Fruit fly (Drosophila melanogaster) whole organism, embryonic: Measurements from ENCODE around the gene CG3348.

Experiments used
- CG11504 ChIP-seq: fragments of 200-800 bp; sonication (Bioruptor generic); optimal IDR thresholded peaks from 3 replicates; lab custom pipeline; 2019; ENCODE audit warnings: missing biosample characterization, mild to moderate bottlenecking, missing genetic modification characterization, moderate library complexity
- CG11696 ChIP-seq: fragments of 200-800 bp; sonication (Bioruptor generic); IDR thresholded peaks from 2 replicates; pipeline ENCODE4 v1.3.6; 2022; ENCODE audit warnings: missing biosample characterization, missing genetic modification characterization
- CG12659 ChIP-seq: fragments of 200-800 bp; sonication (Bioruptor generic); optimal IDR thresholded peaks from 3 replicates; lab custom pipeline; 2017; ENCODE audit warnings: mild to moderate bottlenecking, missing biosample characterization, missing genetic modification reagents, missing genetic modification characterization
- CG14667 ChIP-seq: fragments of 200-800 bp; sonication (Bioruptor generic); IDR thresholded peaks from 2 replicates; pipeline ENCODE4 v1.3.6; 2022; ENCODE audit warnings: missing biosample characterization, missing genetic modification characterization
- CG15011 ChIP-seq: fragments of 200-800 bp; sonication (Bioruptor generic); optimal IDR thresholded peaks from 3 replicates; lab custom pipeline; 2018; ENCODE audit warnings: missing biosample characterization, mild to moderate bottlenecking, missing genetic modification characterization
- CG16815 ChIP-seq: fragments of 200-800 bp; sonication (Bioruptor generic); optimal IDR thresholded peaks from 3 replicates; lab custom pipeline; 2017; ENCODE audit warnings: missing biosample characterization, mild to moderate bottlenecking, missing genetic modification characterization
- CG2678 ChIP-seq: fragments of 200-800 bp; sonication (Bioruptor generic); optimal IDR thresholded peaks from 3 replicates; lab custom pipeline; 2019; ENCODE audit warnings: missing biosample characterization, mild to moderate bottlenecking, missing genetic modification characterization, moderate library complexity
- CG2712 ChIP-seq: fragments of 200-800 bp; optimal IDR thresholded peaks from 3 replicates; lab custom pipeline; 2019; ENCODE audit warnings: missing biosample characterization, mild to moderate bottlenecking, missing genetic modification characterization, moderate library complexity
- CG30020 ChIP-seq: fragments of 200-800 bp; optimal IDR thresholded peaks from 2 replicates; lab custom pipeline; 2019; ENCODE audit warnings: missing biosample characterization, mild to moderate bottlenecking, missing genetic modification characterization, moderate library complexity
- CG30431 ChIP-seq: fragments of 200-800 bp; sonication (Bioruptor generic); optimal IDR thresholded peaks from 2 replicates; lab custom pipeline; 2017; ENCODE audit warnings: missing biosample characterization, missing genetic modification characterization
- CG32532 ChIP-seq: fragments of 200-800 bp; sonication (Bioruptor generic); IDR thresholded peaks from 2 replicates; pipeline ENCODE4 v1.3.6; 2022; ENCODE audit warnings: missing biosample characterization, missing genetic modification characterization
- CG4820 ChIP-seq: fragments of 200-800 bp; sonication (Bioruptor generic); optimal IDR thresholded peaks from 3 replicates; lab custom pipeline; 2016; ENCODE audit warnings: missing biosample characterization, missing genetic modification characterization
- CG4854 ChIP-seq: fragments of 200-800 bp; sonication (Bioruptor generic); optimal IDR thresholded peaks from 2 replicates; lab custom pipeline; 2016; ENCODE audit warnings: missing biosample characterization, missing genetic modification characterization, inconsistent platforms
- CG6272 ChIP-seq: fragments of 200-800 bp; sonication (Bioruptor generic); IDR thresholded peaks from 2 replicates; pipeline ENCODE4 v1.3.6; 2022; ENCODE audit warnings: missing biosample characterization, missing genetic modification characterization
- CG8281 ChIP-seq: fragments of 200-800 bp; sonication (Bioruptor generic); optimal IDR thresholded peaks from 2 replicates; lab custom pipeline; 2018; ENCODE audit warnings: missing biosample characterization, mild to moderate bottlenecking, missing genetic modification characterization, moderate library complexity
- Dip3 ChIP-seq: fragments of 200-800 bp; sonication (Bioruptor generic); optimal IDR thresholded peaks from 3 replicates; lab custom pipeline; 2016; ENCODE audit warnings: missing biosample characterization, missing genetic modification characterization
- Doc2 ChIP-seq: fragments of 200-800 bp; sonication (Bioruptor generic); IDR thresholded peaks from 2 replicates; pipeline ENCODE4 v1.3.6; 2022; ENCODE audit warnings: missing biosample characterization, missing genetic modification characterization
- Eip74EF ChIP-seq, 2 experiments: fragments of 200-800 bp in 1 of 2; fragments of >200 bp in 1 of 2; sonication (Bioruptor generic) in 1 of 2; optimal IDR thresholded peaks; 2 replicates each; lab custom pipeline; 2017 to 2019; ENCODE audit warnings: missing biosample characterization in 2 of 2, missing genetic modification characterization in 2 of 2, mild to moderate bottlenecking in 1 of 2, moderate library complexity in 1 of 2
- Elba2 ChIP-seq: fragments of 200-800 bp; sonication (Bioruptor generic); optimal IDR thresholded peaks from 3 replicates; lab custom pipeline; 2016; ENCODE audit warnings: missing biosample characterization, missing genetic modification characterization
- GATAe ChIP-seq: fragments of 200-800 bp; sonication (Bioruptor generic); conservative IDR thresholded peaks from 2 replicates; pipeline ENCODE4 v1.3.6; 2022; ENCODE audit warnings: missing biosample characterization, missing genetic modification characterization
- HmgD ChIP-seq: fragments of 200-800 bp; sonication (Bioruptor generic); optimal IDR thresholded peaks from 3 replicates; lab custom pipeline; 2016; ENCODE audit warnings: missing biosample characterization, missing genetic modification characterization
- Hsf ChIP-seq: fragments of 200-800 bp; sonication (Bioruptor generic); optimal IDR thresholded peaks from 3 replicates; lab custom pipeline; 2016; ENCODE audit warnings: missing biosample characterization, missing genetic modification characterization
- Jarid2 ChIP-seq: fragments of 200-800 bp; sonication (Bioruptor generic); optimal IDR thresholded peaks from 3 replicates; lab custom pipeline; 2017; ENCODE audit warnings: mild to moderate bottlenecking, missing biosample characterization, missing genetic modification reagents, missing genetic modification characterization
- PHDP ChIP-seq: fragments of 200-800 bp; sonication (Bioruptor generic); optimal IDR thresholded peaks from 3 replicates; lab custom pipeline; 2018; ENCODE audit warnings: missing biosample characterization, mild to moderate bottlenecking, missing genetic modification characterization, moderate library complexity
- Spps ChIP-seq: fragments of 200-800 bp; sonication (Bioruptor generic); optimal IDR thresholded peaks from 2 replicates; lab custom pipeline; 2018; ENCODE audit warnings: missing biosample characterization, mild to moderate bottlenecking, missing genetic modification characterization
- TFAM ChIP-seq: fragments of 200-800 bp; sonication (Bioruptor generic); optimal IDR thresholded peaks from 2 replicates; lab custom pipeline; 2017; ENCODE audit warnings: missing biosample characterization, missing genetic modification characterization, inconsistent platforms
- btn ChIP-seq: fragments of 200-800 bp; sonication (Bioruptor generic); optimal IDR thresholded peaks from 2 replicates; lab custom pipeline; 2016; ENCODE audit warnings: missing biosample characterization, missing genetic modification characterization
- cad ChIP-seq: fragments of >200 bp; optimal IDR thresholded peaks from 2 replicates; lab custom pipeline; 2017; ENCODE audit warnings: missing biosample characterization, missing genetic modification characterization
- chm ChIP-seq: fragments of 200-800 bp; sonication (Bioruptor generic); IDR thresholded peaks from 2 replicates; pipeline ENCODE4 v1.3.6; 2022; ENCODE audit warnings: missing biosample characterization, missing genetic modification characterization
- crol ChIP-seq: fragments of 200-800 bp; sonication (Bioruptor generic); IDR thresholded peaks from 2 replicates; pipeline ENCODE4 v1.3.6; 2022; ENCODE audit warnings: missing biosample characterization, missing genetic modification characterization
- dimm ChIP-seq: fragments of 200-800 bp; sonication (Bioruptor generic); IDR thresholded peaks from 2 replicates; pipeline ENCODE4 v1.3.6; 2022; ENCODE audit warnings: missing biosample characterization, missing genetic modification characterization
- esg ChIP-seq: fragments of 200-800 bp; sonication (Bioruptor generic); conservative IDR thresholded peaks from 2 replicates; pipeline ENCODE4 v1.3.6; 2022; ENCODE audit warnings: missing biosample characterization, missing genetic modification characterization
- gce ChIP-seq: fragments of 200-800 bp; sonication (Bioruptor generic); IDR thresholded peaks from 3 replicates; pipeline ENCODE4 v1.3.6; 2022; ENCODE audit warnings: missing biosample characterization, missing genetic modification characterization
- gcm ChIP-seq: fragments of 200-800 bp; sonication (Bioruptor generic); optimal IDR thresholded peaks from 2 replicates; lab custom pipeline; 2019; ENCODE audit warnings: missing biosample characterization, mild to moderate bottlenecking, missing genetic modification characterization, moderate library complexity
- gsb ChIP-seq: fragments of 200-800 bp; sonication (Bioruptor generic); IDR thresholded peaks from 2 replicates; pipeline ENCODE4 v1.3.6; 2022; ENCODE audit warnings: missing biosample characterization, missing genetic modification characterization
- ham ChIP-seq: fragments of 200-800 bp; sonication (Bioruptor generic); IDR thresholded peaks from 2 replicates; pipeline ENCODE4 v1.3.6; 2022; ENCODE audit warnings: missing biosample characterization, missing genetic modification characterization
- ind ChIP-seq: fragments of 200-800 bp; sonication (Bioruptor generic); optimal IDR thresholded peaks from 3 replicates; lab custom pipeline; 2016; ENCODE audit warnings: missing biosample characterization, missing genetic modification characterization
- kay ChIP-seq: fragments of 200-800 bp; sonication (Bioruptor generic); optimal IDR thresholded peaks from 2 replicates; lab custom pipeline; 2016; ENCODE audit warnings: missing biosample characterization, missing genetic modification characterization
- ken ChIP-seq: fragments of 200-800 bp; sonication (Bioruptor generic); IDR thresholded peaks from 3 replicates; pipeline ENCODE4 v1.3.6; 2022; ENCODE audit warnings: missing biosample characterization, missing genetic modification characterization
- nau ChIP-seq: fragments of 200-800 bp; sonication (Bioruptor generic); optimal IDR thresholded peaks from 3 replicates; lab custom pipeline; 2017; ENCODE audit warnings: missing biosample characterization, mild to moderate bottlenecking, missing genetic modification characterization, missing genetic modification reagents
- nerfin-2 ChIP-seq: fragments of 200-800 bp; sonication (Bioruptor generic); IDR thresholded peaks from 2 replicates; pipeline ENCODE4 v1.3.6; 2022; ENCODE audit warnings: missing biosample characterization, missing genetic modification characterization; ENCODE audit not compliant: partially characterized antibody
- nom ChIP-seq: fragments of 200-800 bp; sonication (Bioruptor generic); optimal IDR thresholded peaks from 2 replicates; lab custom pipeline; 2017; ENCODE audit warnings: missing biosample characterization, missing genetic modification characterization, mild to moderate bottlenecking, moderate library complexity, missing genetic modification reagents
- peb ChIP-seq: fragments of 200-800 bp; sonication (Bioruptor generic); IDR thresholded peaks from 2 replicates; pipeline ENCODE4 v1.3.6; 2022; ENCODE audit warnings: missing biosample characterization, missing genetic modification characterization
- phol ChIP-seq: fragments of 200-800 bp; sonication (Bioruptor generic); optimal IDR thresholded peaks from 3 replicates; lab custom pipeline; 2018; ENCODE audit warnings: missing biosample characterization, mild to moderate bottlenecking, missing genetic modification characterization, moderate library complexity
- pita ChIP-seq: fragments of 200-800 bp; sonication (Bioruptor generic); optimal IDR thresholded peaks from 2 replicates; lab custom pipeline; 2017; ENCODE audit warnings: missing biosample characterization, mild to moderate bottlenecking, missing genetic modification characterization
- prd ChIP-seq, 3 experiments: fragments of >200 bp in 2 of 3; fragments of 200-800 bp in 1 of 3; sonication (Bioruptor generic) in 1 of 3; optimal IDR thresholded peaks in 2 of 3; IDR thresholded peaks in 1 of 3; 2 replicates in 2 of 3; 3 replicates in 1 of 3; pipeline versions ENCODE4 v1.3.6 to Lab custom; 2017 to 2022; ENCODE audit warnings: missing biosample characterization in 1 of 3, missing genetic modification characterization in 1 of 3
- repo ChIP-seq: fragments of 200-800 bp; sonication (Bioruptor generic); optimal IDR thresholded peaks from 2 replicates; lab custom pipeline; 2016; ENCODE audit warnings: missing biosample characterization, missing genetic modification characterization
- schlank ChIP-seq: fragments of 200-800 bp; sonication (Bioruptor generic); optimal IDR thresholded peaks from 2 replicates; lab custom pipeline; 2018; ENCODE audit warnings: missing biosample characterization, mild to moderate bottlenecking, missing genetic modification characterization
- tna ChIP-seq: fragments of 200-800 bp; sonication (Bioruptor generic); IDR thresholded peaks from 2 replicates; pipeline ENCODE4 v1.3.6; 2022; ENCODE audit warnings: missing biosample characterization, missing genetic modification characterization; ENCODE audit not compliant: partially characterized antibody

Gene CG3348

dm6 chr3R:27292159-27292880, at the start of gene CG3348 (continued):
- TF ChIP-seq Dip3 (GFP tag; lab: Kevin White, UChicago) (peak; percentile 82), Hsf (peak; percentile 71), CG8281 (tag; lab: Kevin White, UChicago) (peak; percentile 45), CG30020 (no peak), CG16815 (peak; percentile 64), prd (optimal IDR thresholded peaks at IDR 0.05; lab: Kevin White, UChicago) (no peak), prd (GFP tag; IDR thresholded peaks at IDR 0.05; lab: Robert Waterston, UW) (peak; percentile 81), CG11696 (peak; percentile 31; the same call in 1 of the 2 replicates), CG11504 (tag; lab: Kevin White, UChicago) (peak; percentile 78), Spps (no peak), gcm (peak; percentile 48), kay (GFP tag; lab: Kevin White, UChicago) (no peak), nom (GFP tag; lab: Kevin White, UChicago) (no peak), tna (GFP tag; lab: Robert Waterston, UW) (no peak), Eip74EF (GFP tag; optimal IDR thresholded peaks at IDR 0.05; lab: Kevin White, UChicago) (peak in 1 of 2 experiments; percentile 1), CG12659 (GFP tag; lab: Kevin White, UChicago) (peak; percentile 54), CG2678 (tag; lab: Kevin White, UChicago) (peak; percentile 87), cad (GFP tag; lab: Kevin White, UChicago) (no peak), crol (GFP tag; lab: Robert Waterston, UW) (no peak), PHDP (peak; percentile 80), gce (0 out of 3 replicates have a peak, but pooled peaks have one; percentile 20), gsb (GFP tag; lab: Robert Waterston, UW) (no peak), repo (GFP tag; lab: Kevin White, UChicago) (no peak), HmgD (GFP tag; lab: Kevin White, UChicago) (no peak), Doc2 (no peak), TFAM (GFP tag; lab: Kevin White, UChicago) (no peak), esg (peak; percentile 55), CG30431 (peak; percentile 37), Elba2 (GFP tag; lab: Kevin White, UChicago) (no peak), CG15011 (GFP tag; lab: Kevin White, UChicago) (peak; percentile 74), nerfin-2 (GFP tag; lab: Robert Waterston, UW) (no peak), CG4820 (GFP tag; lab: Kevin White, UChicago) (peak; percentile 64), CG2712 (peak; percentile 64), GATAe (GFP tag; lab: Robert Waterston, UW) (peak; percentile 31), dimm (GFP tag; lab: Robert Waterston, UW) (no peak), CG4854 (GFP tag; lab: Kevin White, UChicago) (no peak), pita (no peak), ham (peak; percentile 40; the same call in 1 of the 2 replicates), nau (GFP tag; lab: Kevin White, UChicago) (peak; percentile 35), CG6272 (GFP tag; lab: Robert Waterston, UW) (peak; percentile 27; the same call in 1 of the 2 replicates), CG32532 (peak; percentile 94), schlank (tag; lab: Kevin White, UChicago) (peak; percentile 69), btn (no peak), CG14667 (0 out of 2 replicates have a peak, but pooled peaks have one; percentile 15), phol (tag; lab: Kevin White, UChicago) (peak; percentile 67), peb (GFP tag; lab: Robert Waterston, UW) (no peak), ind (GFP tag; lab: Kevin White, UChicago) (peak; percentile 76), Jarid2 (GFP tag; lab: Kevin White, UChicago) (no peak), ken (GFP tag; lab: Robert Waterston, UW) (no peak), chm (GFP tag; lab: Robert Waterston, UW) (peak; percentile 60; the same call in 1 of the 2 replicates)
